Worm (Caenorhabditis elegans) whole organism, L4/young adult: ENCODE data around the gene T21H3.1.

Source experiments
- W03F9.2 ChIP-seq: fragments of 150-350 bp; optimal IDR thresholded peaks from 2 replicates; lab custom pipeline; 2014; ENCODE audit warnings: missing biosample characterization, missing genetic modification characterization
- dao-5 ChIP-seq: sonication (generic microtip); optimal IDR thresholded peaks from 2 replicates; lab custom pipeline; 2016; ENCODE audit warnings: missing genotype, missing genetic modification characterization, moderate library complexity, missing compliant biosample characterization
- him-1 ChIP-seq: sonication (generic microtip); optimal IDR thresholded peaks from 2 replicates; lab custom pipeline; 2016; ENCODE audit warnings: missing genotype, missing genetic modification reagents, missing genetic modification characterization, missing compliant biosample characterization

- no peak for TF ChIP-seq W03F9.2 (tag; lab: Kevin White, UChicago)
- TF ChIP-seq dao-5 (tag; lab: Kevin White, UChicago) = no peak
- TF ChIP-seq him-1 = no peak
These were observed 21.8 kb upstream of the T21H3.1 start for ce11 chrV:1154472-1155278.
